Worm (Caenorhabditis elegans): Measurements from ENCODE around the gene nhr-6.

Gene nhr-6

DNA sequence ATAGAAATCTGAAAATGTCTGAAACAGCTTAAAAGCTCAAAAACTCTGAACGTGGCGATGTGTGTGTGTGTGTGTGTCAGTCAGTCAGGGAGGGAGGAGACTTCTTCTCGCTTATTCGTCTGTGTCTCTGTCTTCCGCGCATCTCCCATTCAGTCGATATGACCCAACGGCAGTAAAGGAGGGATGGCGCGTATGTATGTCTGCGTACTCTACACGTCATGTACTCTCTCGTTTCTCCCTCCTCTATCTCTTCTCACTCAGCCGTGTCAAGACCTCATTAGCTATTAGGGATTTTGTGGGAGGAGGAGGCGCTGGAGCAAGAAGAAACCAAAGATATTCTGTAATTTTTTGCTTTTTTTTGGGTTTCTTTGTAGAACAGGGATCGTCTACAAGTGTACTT is 41.3 kb upstream of the nhr-6 start (continued):
- TF ChIP-seq snpc-1.1 (tag; optimal IDR thresholded peaks at IDR 0.05; ENCODE audit: insufficient read depth), result no peak
- no peak for TF ChIP-seq F33H1.4 (GFP tag; IDR thresholded peaks at IDR 0.05)
- no peak for TF ChIP-seq zim-3 (tag; optimal IDR thresholded peaks at IDR 0.05)
- no peak for TF ChIP-seq ama-1 (optimal IDR thresholded peaks at IDR 0.05)
- no peak for TF ChIP-seq ama-1 (GFP tag; optimal IDR thresholded peaks at IDR 0.05)
- no peak for TF ChIP-seq Y53G8AR.9 (GFP tag; conservative IDR thresholded peaks at IDR 0.05)
- peak; percentile 48 for TF ChIP-seq ceh-27 (GFP tag; optimal IDR thresholded peaks at IDR 0.05)
- TF ChIP-seq hsf-1 (GFP tag; IDR thresholded peaks at IDR 0.05), result no peak
- TF ChIP-seq lin-54 (GFP tag; optimal IDR thresholded peaks at IDR 0.05), result no peak
- no peak for TF ChIP-seq madf-3 (GFP tag; IDR thresholded peaks at IDR 0.05)
- TF ChIP-seq him-1 (tag; optimal IDR thresholded peaks at IDR 0.05), result no peak
- no peak for TF ChIP-seq snpc-1.3 (tag; optimal IDR thresholded peaks at IDR 0.05; ENCODE audit: insufficient read depth)
- no peak for TF ChIP-seq somi-1 (GFP tag; optimal IDR thresholded peaks at IDR 0.05)
- no peak for TF ChIP-seq tbp1 (GFP tag; optimal IDR thresholded peaks at IDR 0.05)
- no peak for TF ChIP-seq rcor-1 (GFP tag; IDR thresholded peaks at IDR 0.05)
- no peak for TF ChIP-seq sdz-38 (tag; optimal IDR thresholded peaks at IDR 0.05)
- no peak for TF ChIP-seq nhr-120 (GFP tag; IDR thresholded peaks at IDR 0.05)
- TF ChIP-seq egl-44 (GFP tag; IDR thresholded peaks at IDR 0.05), result no peak
- no peak for TF ChIP-seq ceh-58 (GFP tag; IDR thresholded peaks at IDR 0.05)
- TF ChIP-seq ztf-25 (GFP tag; IDR thresholded peaks at IDR 0.05), result no peak
- TF ChIP-seq ccch-3 (GFP tag; optimal IDR thresholded peaks at IDR 0.05), result no peak
- TF ChIP-seq hmg-1.2 (GFP tag; IDR thresholded peaks at IDR 0.05), result peak; percentile 89
- no peak for TF ChIP-seq aptf-2 (GFP tag; conservative IDR thresholded peaks at IDR 0.05)
- TF ChIP-seq pbrm-1 (GFP tag; IDR thresholded peaks at IDR 0.05), result no peak
- no peak for TF ChIP-seq let-526 (GFP tag; IDR thresholded peaks at IDR 0.05)
- no peak for TF ChIP-seq nhr-179 (tag; optimal IDR thresholded peaks at IDR 0.05)
- TF ChIP-seq lin-40 (tag; optimal IDR thresholded peaks at IDR 0.05), result peak; percentile 41
- no peak for TF ChIP-seq akir-1 (GFP tag; optimal IDR thresholded peaks at IDR 0.05)
- 0 out of 2 replicates have a peak, but pooled peaks have one; percentile 24 for TF ChIP-seq mcd-1 (GFP tag; IDR thresholded peaks at IDR 0.05)
- TF ChIP-seq attf-3 (GFP tag; conservative IDR thresholded peaks at IDR 0.05), result no peak
- no peak for TF ChIP-seq lin-35 (GFP tag; optimal IDR thresholded peaks at IDR 0.05)
- no peak for TF ChIP-seq attf-6 (GFP tag; IDR thresholded peaks at IDR 0.05)
- TF ChIP-seq bed-2 (GFP tag; IDR thresholded peaks at IDR 0.05), result no peak
- no peak for TF ChIP-seq dox-1 (GFP tag; IDR thresholded peaks at IDR 0.05)
- TF ChIP-seq dpff-1 (tag; optimal IDR thresholded peaks at IDR 0.05), result no peak
- TF ChIP-seq ztf-3 (GFP tag; optimal IDR thresholded peaks at IDR 0.05), result no peak
- no peak for TF ChIP-seq ceh-100 (GFP tag; IDR thresholded peaks at IDR 0.05)
- no peak for TF ChIP-seq F57C9.4 (tag; optimal IDR thresholded peaks at IDR 0.05)
- TF ChIP-seq cebp-2 (GFP tag; IDR thresholded peaks at IDR 0.05), result no peak
- no peak for TF ChIP-seq tlf-1 (GFP tag; optimal IDR thresholded peaks at IDR 0.05)
- no peak for TF ChIP-seq Y79H2A.3 (GFP tag; conservative IDR thresholded peaks at IDR 0.05)
- no peak for TF ChIP-seq dpl-1 (GFP tag; optimal IDR thresholded peaks at IDR 0.05)
- TF ChIP-seq bed-1 (GFP tag; IDR thresholded peaks at IDR 0.05), result no peak
- no peak for TF ChIP-seq Y53F4B.3 (GFP tag; IDR thresholded peaks at IDR 0.05)
- no peak for TF ChIP-seq ztf-18 (tag; optimal IDR thresholded peaks at IDR 0.05)
- TF ChIP-seq madf-8 (GFP tag; conservative IDR thresholded peaks at IDR 0.05), result no peak
- TF ChIP-seq snpc-4 (GFP tag; optimal IDR thresholded peaks at IDR 0.05), result no peak
- TF ChIP-seq snpc-4 (tag; optimal IDR thresholded peaks at IDR 0.05), result no peak
- no peak for TF ChIP-seq ceh-91 (GFP tag; IDR thresholded peaks at IDR 0.05)
- peak; percentile 33 for TF ChIP-seq K12H6.12 (tag; optimal IDR thresholded peaks at IDR 0.05)
- TF ChIP-seq egl-18 (GFP tag; IDR thresholded peaks at IDR 0.05), result no peak

Data from whole organism, young adult.